Worm (Caenorhabditis elegans) whole organism, L4/young adult: ENCODE data around the gene F35E8.9.
"Not testable (repeated sequence)": the region's sequence is repeated elsewhere in the genome, so short reads cannot be mapped to it uniquely, and the experiment has no call there.

Experiments
- dao-5 ChIP-seq: sonication (generic microtip); optimal IDR thresholded peaks from 2 replicates; lab custom pipeline; 2016; ENCODE audit warnings: missing genotype, missing genetic modification characterization, moderate library complexity, missing compliant biosample characterization
- him-1 ChIP-seq: sonication (generic microtip); optimal IDR thresholded peaks from 2 replicates; lab custom pipeline; 2016; ENCODE audit warnings: missing genotype, missing genetic modification reagents, missing genetic modification characterization, missing compliant biosample characterization

DNA sequence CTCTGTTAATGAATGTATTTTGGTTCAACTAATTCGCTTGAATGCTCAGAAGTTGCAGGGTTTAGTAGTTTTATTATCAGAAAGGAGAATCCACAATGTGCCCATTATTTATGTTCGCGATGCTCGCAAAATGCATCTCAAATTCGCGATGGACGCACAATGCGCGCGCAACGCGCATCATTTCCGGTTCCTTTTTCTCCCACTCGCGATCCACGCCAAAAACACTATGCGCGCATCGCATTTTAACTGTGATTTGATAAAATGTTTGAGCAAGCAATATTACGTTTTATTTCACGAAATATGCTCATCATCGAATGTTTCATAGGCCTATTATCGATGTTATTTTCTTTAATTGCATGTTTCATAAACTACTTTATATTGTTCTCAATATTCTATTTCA lies 12.5 kb upstream of the F35E8.9 start, which contains the start of gene srbc-77:
- TF ChIP-seq dao-5; him-1 (tag; lab: Kevin White, UChicago): not testable (repeated sequence)
